Worm (Caenorhabditis elegans): ENCODE results near the gene mrpl-18.

DNA sequence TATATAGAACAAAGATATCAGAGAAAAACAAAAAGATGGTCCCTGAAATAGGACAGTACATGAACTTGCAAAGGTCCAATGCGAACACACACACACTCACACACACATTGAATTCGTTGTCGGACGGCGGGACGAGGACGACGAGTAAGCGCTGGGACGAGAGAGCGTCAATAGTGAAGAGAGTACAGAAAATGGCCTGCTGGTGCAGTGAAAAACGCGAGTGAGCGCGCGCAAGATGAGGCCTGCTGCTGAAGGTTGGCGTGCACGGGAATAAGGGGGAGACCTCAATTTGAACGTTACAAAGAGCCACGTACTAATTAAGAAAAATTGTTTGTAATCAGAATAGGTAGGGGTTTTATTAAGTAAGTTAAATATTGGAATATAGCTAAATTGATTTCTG is 17.8 kb upstream of the mrpl-18 start:
- TF ChIP-seq unc-62 (GFP tag; optimal IDR thresholded peaks at IDR 0.05) (no peak), ZK546.5 (tag; optimal IDR thresholded peaks at IDR 0.05) (no peak), nhr-77 (tag; optimal IDR thresholded peaks at IDR 0.05) (no peak), mab-5 (tag; optimal IDR thresholded peaks at IDR 0.05) (no peak)
